Worm (Caenorhabditis elegans) whole organism, early embryonic: ENCODE measurements around the gene ift-43.
"Not testable (repeated sequence)": the region's sequence is repeated elsewhere in the genome, so short reads cannot be mapped to it uniquely, and the experiment has no call there.

Experiments
- B0310.2 ChIP-seq: sonication (generic microtip); optimal IDR thresholded peaks from 2 replicates; lab custom pipeline; 2016; ENCODE audit warnings: mild to moderate bottlenecking, missing genetic modification characterization, missing compliant biosample characterization
- F13C5.2 ChIP-seq: sonication (generic microtip); optimal IDR thresholded peaks from 2 replicates; lab custom pipeline; 2017; ENCODE audit warnings: mild to moderate bottlenecking, missing genetic modification characterization, inconsistent platforms, missing compliant biosample characterization
- aly-1 ChIP-seq: sonication (generic microtip); optimal IDR thresholded peaks from 2 replicates; lab custom pipeline; 2016; ENCODE audit warnings: missing genetic modification characterization, missing compliant biosample characterization
- ama-1 ChIP-seq: fragments of 150-350 bp; optimal IDR thresholded peaks from 2 replicates; lab custom pipeline; 2014
- ceh-13 ChIP-seq: fragments of 200-800 bp; sonication (Bioruptor generic); optimal IDR thresholded peaks from 2 replicates; lab custom pipeline; 2018; ENCODE audit warnings: mild to moderate bottlenecking, missing genetic modification characterization, missing compliant biosample characterization
- ceh-36 ChIP-seq: sonication (generic microtip); optimal IDR thresholded peaks from 2 replicates; lab custom pipeline; 2016; ENCODE audit warnings: missing genetic modification characterization, inconsistent platforms, missing compliant biosample characterization
- ets-7 ChIP-seq: sonication (generic microtip); optimal IDR thresholded peaks from 2 replicates; lab custom pipeline; 2016; ENCODE audit warnings: missing genotype, missing genetic modification characterization, missing compliant biosample characterization
- flt-1 ChIP-seq: fragments of 200-800 bp; sonication (Bioruptor generic); IDR thresholded peaks from 2 replicates; pipeline ENCODE4 v1.3.6; 2022; ENCODE audit warnings: missing genetic modification characterization, missing compliant biosample characterization
- hmbx-1 ChIP-seq: sonication (generic microtip); optimal IDR thresholded peaks from 2 replicates; lab custom pipeline; 2016; ENCODE audit warnings: mild to moderate bottlenecking, missing genetic modification characterization, missing compliant biosample characterization
- hmg-4 ChIP-seq: fragments of 200-800 bp; sonication (Bioruptor generic); optimal IDR thresholded peaks from 2 replicates; lab custom pipeline; 2018; ENCODE audit warnings: mild to moderate bottlenecking, missing genetic modification characterization, missing compliant biosample characterization
- hnd-1 ChIP-seq: sonication (generic microtip); optimal IDR thresholded peaks from 2 replicates; lab custom pipeline; 2016; ENCODE audit warnings: missing genetic modification characterization, missing compliant biosample characterization
- pes-1 ChIP-seq: fragments of 200-800 bp; sonication (Bioruptor generic); IDR thresholded peaks from 2 replicates; pipeline ENCODE4 v1.3.6; 2022; ENCODE audit warnings: missing genetic modification reagents, missing genetic modification characterization, missing compliant biosample characterization
- scrt-1 ChIP-seq: fragments of 200-800 bp; sonication (Bioruptor generic); IDR thresholded peaks from 2 replicates; pipeline ENCODE4 v1.3.6; 2022; ENCODE audit warnings: missing genetic modification characterization, missing compliant biosample characterization
- sea-1 ChIP-seq: fragments of 200-800 bp; sonication (Bioruptor generic); conservative IDR thresholded peaks from 2 replicates; pipeline ENCODE4 v1.3.6; 2022; ENCODE audit warnings: missing genetic modification characterization, missing compliant biosample characterization
- tbx-37 ChIP-seq: fragments of 200-800 bp; sonication (Bioruptor generic); conservative IDR thresholded peaks from 2 replicates; pipeline ENCODE4 v1.3.6; 2022; ENCODE audit warnings: missing genetic modification reagents, missing genetic modification characterization, missing compliant biosample characterization
- tra-4 ChIP-seq: sonication (generic microtip); optimal IDR thresholded peaks from 2 replicates; lab custom pipeline; 2017; ENCODE audit warnings: missing genetic modification characterization, missing compliant biosample characterization

Gene ift-43

ce11 chrII:5628326-5628818 is 32.2 kb downstream of the ift-43 start, which contains the start of gene F59E12.15:
Gene F59E12.15 (minus strand): TSS chrII:5628376.
- TF ChIP-seq B0310.2 (tag; lab: Kevin White, UChicago) (no peak), hnd-1 (tag; lab: Kevin White, UChicago) (no peak), F13C5.2 (no peak), aly-1 (tag; lab: Kevin White, UChicago) (no peak), ama-1 (no peak), tra-4 (tag; lab: Kevin White, UChicago) (no peak), hmbx-1 (tag; lab: Kevin White, UChicago) (no peak), pes-1 (GFP tag; lab: Robert Waterston, UW) (no peak), scrt-1 (no peak), hmg-4 (no peak), ets-7 (tag; lab: Kevin White, UChicago) (no peak), flt-1 (GFP tag; lab: Robert Waterston, UW) (no peak), tbx-37 (no peak), sea-1 (no peak)

ce11 chrII:5622383-5622939 is 38.1 kb downstream of the ift-43 start, which contains the start of the genes eif-3.L and npl-4.2:
Gene eif-3.L (minus strand): TSS chrII:5622483.
Gene npl-4.2 (plus strand): TSS chrII:5622889.
- TF ChIP-seq aly-1 (tag; lab: Kevin White, UChicago); ceh-13 (GFP tag; lab: Kevin White, UChicago); hmbx-1 (tag; lab: Kevin White, UChicago): not testable (repeated sequence)

- TF ChIP-seq hmbx-1 (tag; lab: Kevin White, UChicago) (no peak), pes-1 (GFP tag; lab: Robert Waterston, UW) (no peak), B0310.2 (tag; lab: Kevin White, UChicago) (no peak), hmg-4 (no peak), tbx-37 (no peak), ceh-13 (GFP tag; lab: Kevin White, UChicago) (no peak), hnd-1 (tag; lab: Kevin White, UChicago) (no peak), flt-1 (GFP tag; lab: Robert Waterston, UW) (no peak), sea-1 (no peak), ceh-36 (tag; lab: Kevin White, UChicago) (no peak), scrt-1 (no peak), ama-1 (no peak), F13C5.2 (no peak), ets-7 (tag; lab: Kevin White, UChicago) (no peak)
Measured at ce11 chrII:5619298-5619697, 41.3 kb downstream of the ift-43 start, which contains the start of gene dhs-6. Gene dhs-6 (minus strand): TSS chrII:5619319.
